Worm (Caenorhabditis elegans): Measurements from ENCODE around the gene wrt-7.

DNA sequence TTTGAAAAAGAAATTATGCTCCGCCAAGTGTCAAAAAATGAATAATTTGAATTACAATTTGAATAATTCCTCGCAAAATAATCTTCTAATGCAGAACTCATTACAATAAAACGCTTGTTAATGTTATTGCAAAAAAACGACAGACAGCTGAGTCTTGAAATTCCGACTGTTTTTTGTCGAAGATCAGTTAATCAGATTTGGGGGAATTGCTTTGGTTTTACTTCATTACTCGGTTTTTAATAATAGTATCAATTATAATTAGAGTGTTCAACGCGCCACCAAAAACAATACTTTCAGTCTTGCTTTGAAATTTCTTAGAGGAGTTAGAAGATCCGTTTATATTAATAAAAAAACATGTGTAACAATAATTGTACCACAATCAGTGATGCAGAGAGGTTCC lies 40.6 kb upstream of the wrt-7 start, which contains the start of gene srh-122:
- TF ChIP-seq lsy-2 (tag; optimal IDR thresholded peaks at IDR 0.05) (no peak), flh-1 (GFP tag; optimal IDR thresholded peaks at IDR 0.05) (no peak), unc-39 (tag; optimal IDR thresholded peaks at IDR 0.05) (no peak)

All from whole organism, mixed stage, embryonic.